Fruit fly (Drosophila melanogaster) whole organism, embryonic: ENCODE data around the gene CG14511.

ENCODE experiments used
- Abd-B ChIP-seq: fragments of 200-800 bp; sonication (Bioruptor generic); optimal IDR thresholded peaks from 2 replicates; lab custom pipeline; 2018; ENCODE audit warnings: missing biosample characterization, mild to moderate bottlenecking, missing genetic modification characterization, moderate library complexity
- Adf1 ChIP-seq: fragments of 200-800 bp; sonication (Bioruptor generic); IDR thresholded peaks from 2 replicates; pipeline ENCODE4 v1.3.6; 2022; ENCODE audit warnings: missing biosample characterization, missing genetic modification characterization
- Antp ChIP-seq: fragments of 200-800 bp; sonication (Bioruptor generic); optimal IDR thresholded peaks from 3 replicates; lab custom pipeline; 2016; ENCODE audit warnings: missing biosample characterization, missing genetic modification characterization
- Atf-2 ChIP-seq: fragments of 200-800 bp; sonication (Bioruptor generic); optimal IDR thresholded peaks from 2 replicates; lab custom pipeline; 2016; ENCODE audit warnings: missing biosample characterization, missing genetic modification characterization
- Atf3 ChIP-seq: fragments of 200-800 bp; sonication (Bioruptor generic); optimal IDR thresholded peaks from 3 replicates; lab custom pipeline; 2016; ENCODE audit warnings: missing biosample characterization, missing genetic modification characterization
- Bgb ChIP-seq: fragments of 200-800 bp; sonication (Bioruptor generic); IDR thresholded peaks from 2 replicates; pipeline ENCODE4 v1.3.6; 2022; ENCODE audit warnings: missing biosample characterization, missing genetic modification characterization; ENCODE audit not compliant: partially characterized antibody
- CG10147 ChIP-seq: fragments of 200-800 bp; sonication (Bioruptor generic); optimal IDR thresholded peaks from 2 replicates; lab custom pipeline; 2019; ENCODE audit warnings: missing biosample characterization, mild to moderate bottlenecking, missing genetic modification characterization, moderate library complexity
- CG11093 ChIP-seq: fragments of 200-800 bp; sonication (Bioruptor generic); IDR thresholded peaks from 3 replicates; pipeline ENCODE4 v1.3.6; 2022; ENCODE audit warnings: missing biosample characterization, missing genetic modification characterization
- CG11695 ChIP-seq: fragments of 200-800 bp; sonication (Bioruptor generic); IDR thresholded peaks from 3 replicates; pipeline ENCODE4 v1.3.6; 2022; ENCODE audit warnings: missing biosample characterization, missing genetic modification characterization
- CG1233 ChIP-seq: fragments of 200-800 bp; sonication (Bioruptor generic); optimal IDR thresholded peaks from 4 replicates; lab custom pipeline; 2018; ENCODE audit warnings: missing biosample characterization, mild to moderate bottlenecking, missing genetic modification characterization
- CG13296 ChIP-seq: fragments of 200-800 bp; sonication (Bioruptor generic); optimal IDR thresholded peaks from 3 replicates; lab custom pipeline; 2018; ENCODE audit warnings: missing biosample characterization, mild to moderate bottlenecking, missing genetic modification characterization
- CG14667 ChIP-seq: fragments of 200-800 bp; sonication (Bioruptor generic); IDR thresholded peaks from 2 replicates; pipeline ENCODE4 v1.3.6; 2022; ENCODE audit warnings: missing biosample characterization, missing genetic modification characterization
- CG14860 ChIP-seq: fragments of 200-800 bp; sonication (Bioruptor generic); IDR thresholded peaks from 3 replicates; pipeline ENCODE4 v1.3.6; 2022; ENCODE audit warnings: missing biosample characterization, missing genetic modification characterization; ENCODE audit not compliant: partially characterized antibody
- CG1529 ChIP-seq: fragments of 200-800 bp; sonication (Bioruptor generic); optimal IDR thresholded peaks from 3 replicates; lab custom pipeline; 2018; ENCODE audit warnings: missing biosample characterization, missing genetic modification characterization
- CG17361 ChIP-seq: fragments of 200-800 bp; sonication (Bioruptor generic); IDR thresholded peaks from 3 replicates; pipeline ENCODE4 v1.3.6; 2022; ENCODE audit warnings: missing biosample characterization, missing genetic modification characterization
- CG18262 ChIP-seq: fragments of 200-800 bp; optimal IDR thresholded peaks from 3 replicates; lab custom pipeline; 2019; ENCODE audit warnings: missing biosample characterization, mild to moderate bottlenecking, missing genetic modification characterization, moderate library complexity
- CG30431 ChIP-seq: fragments of 200-800 bp; sonication (Bioruptor generic); optimal IDR thresholded peaks from 2 replicates; lab custom pipeline; 2017; ENCODE audit warnings: missing biosample characterization, missing genetic modification characterization
- CG4360 ChIP-seq: fragments of 200-800 bp; sonication (Bioruptor generic); IDR thresholded peaks from 2 replicates; pipeline ENCODE4 v1.3.6; 2022; ENCODE audit warnings: missing biosample characterization, missing genetic modification characterization
- CG5953 ChIP-seq: fragments of 200-800 bp; sonication (Bioruptor generic); IDR thresholded peaks from 2 replicates; pipeline ENCODE4 v1.3.6; 2022; ENCODE audit warnings: missing biosample characterization, missing genetic modification characterization
- CG6272 ChIP-seq: fragments of 200-800 bp; sonication (Bioruptor generic); IDR thresholded peaks from 2 replicates; pipeline ENCODE4 v1.3.6; 2022; ENCODE audit warnings: missing biosample characterization, missing genetic modification characterization
- CG6854 ChIP-seq: fragments of 200-800 bp; sonication (Bioruptor generic); optimal IDR thresholded peaks from 3 replicates; lab custom pipeline; 2017; ENCODE audit warnings: missing biosample characterization, mild to moderate bottlenecking, missing genetic modification characterization
- CG7271 ChIP-seq: fragments of 200-800 bp; sonication (Bioruptor generic); optimal IDR thresholded peaks from 2 replicates; lab custom pipeline; 2018; ENCODE audit warnings: missing biosample characterization, mild to moderate bottlenecking, missing genetic modification characterization, moderate library complexity
- CG8924 ChIP-seq: fragments of 200-800 bp; optimal IDR thresholded peaks from 3 replicates; lab custom pipeline; 2019; ENCODE audit warnings: missing biosample characterization, mild to moderate bottlenecking, missing genetic modification characterization, moderate library complexity
- CG8944 ChIP-seq: fragments of 200-800 bp; sonication (Bioruptor generic); optimal IDR thresholded peaks from 3 replicates; lab custom pipeline; 2016; ENCODE audit warnings: missing biosample characterization, missing genetic modification characterization
- Dbx ChIP-seq: fragments of 200-800 bp; sonication (Bioruptor generic); IDR thresholded peaks from 3 replicates; pipeline ENCODE4 v1.3.6; 2022; ENCODE audit warnings: missing biosample characterization, missing genetic modification characterization
- Dek ChIP-seq: fragments of 200-800 bp; sonication (Bioruptor generic); optimal IDR thresholded peaks from 3 replicates; lab custom pipeline; 2019; ENCODE audit warnings: missing biosample characterization, mild to moderate bottlenecking, missing genetic modification characterization, moderate library complexity
- Dll ChIP-seq: fragments of 200-800 bp; sonication (Bioruptor generic); IDR thresholded peaks from 4 replicates; pipeline ENCODE4 v1.3.6; 2022; ENCODE audit warnings: missing biosample characterization, missing genetic modification characterization; ENCODE audit not compliant: partially characterized antibody
- E2f1 ChIP-seq: fragments of 200-800 bp; sonication (Bioruptor generic); IDR thresholded peaks from 2 replicates; pipeline ENCODE4 v1.3.6; 2022; ENCODE audit warnings: missing biosample characterization, missing genetic modification characterization
- Ets65A ChIP-seq: fragments of 200-800 bp; sonication (Bioruptor generic); peaks from one replicate; lab custom pipeline; 2016; ENCODE audit warnings: missing biosample characterization, missing genetic modification characterization
- Fer3 ChIP-seq: fragments of 200-800 bp; sonication (Bioruptor generic); optimal IDR thresholded peaks from 2 replicates; lab custom pipeline; 2018; ENCODE audit warnings: missing biosample characterization, mild to moderate bottlenecking, missing genetic modification characterization, moderate library complexity
- MESR4 ChIP-seq: fragments of 200-800 bp; sonication (Bioruptor generic); optimal IDR thresholded peaks from 2 replicates; lab custom pipeline; 2018; ENCODE audit warnings: missing biosample characterization, mild to moderate bottlenecking, missing genetic modification characterization, moderate library complexity
- Poxn ChIP-seq: fragments of 200-800 bp; sonication (Bioruptor generic); IDR thresholded peaks from 2 replicates; pipeline ENCODE4 v1.3.6; 2022; ENCODE audit warnings: missing biosample characterization, missing genetic modification characterization
- Spps ChIP-seq: fragments of 200-800 bp; sonication (Bioruptor generic); optimal IDR thresholded peaks from 2 replicates; lab custom pipeline; 2018; ENCODE audit warnings: missing biosample characterization, mild to moderate bottlenecking, missing genetic modification characterization
- Xbp1 ChIP-seq: fragments of 200-800 bp; sonication (Bioruptor generic); optimal IDR thresholded peaks from 3 replicates; lab custom pipeline; 2016; ENCODE audit warnings: missing biosample characterization, mild to moderate bottlenecking, missing genetic modification characterization
- YL-1 ChIP-seq: fragments of 200-800 bp; sonication (Bioruptor generic); optimal IDR thresholded peaks from 3 replicates; lab custom pipeline; 2017; ENCODE audit warnings: missing biosample characterization, mild to moderate bottlenecking, missing genetic modification characterization
- al ChIP-seq: fragments of 200-800 bp; sonication (Bioruptor generic); IDR thresholded peaks from 2 replicates; pipeline ENCODE4 v1.3.6; 2022; ENCODE audit warnings: missing biosample characterization, missing genetic modification characterization
- ash1 ChIP-seq: fragments of 200-800 bp; sonication (Bioruptor generic); optimal IDR thresholded peaks from 2 replicates; lab custom pipeline; 2018; ENCODE audit warnings: missing biosample characterization, mild to moderate bottlenecking, missing genetic modification characterization
- az2 ChIP-seq: fragments of 200-800 bp; sonication (Bioruptor generic); optimal IDR thresholded peaks from 3 replicates; lab custom pipeline; 2016; ENCODE audit warnings: missing biosample characterization, missing genetic modification characterization
- bsh ChIP-seq, 2 experiments: fragments of 200-800 bp; sonication (Bioruptor generic); optimal IDR thresholded peaks; 2 replicates each; lab custom pipeline; 2017 to 2018; ENCODE audit warnings: mild to moderate bottlenecking in 2 of 2, missing biosample characterization in 2 of 2, missing genetic modification characterization in 2 of 2, moderate library complexity in 1 of 2
- btn ChIP-seq: fragments of 200-800 bp; sonication (Bioruptor generic); optimal IDR thresholded peaks from 2 replicates; lab custom pipeline; 2016; ENCODE audit warnings: missing biosample characterization, missing genetic modification characterization
- da ChIP-seq: fragments of 200-800 bp; sonication (Bioruptor generic); optimal IDR thresholded peaks from 2 replicates; lab custom pipeline; 2016; ENCODE audit warnings: missing biosample characterization, missing genetic modification characterization
- fd3F ChIP-seq: fragments of 200-800 bp; sonication (Bioruptor generic); optimal IDR thresholded peaks from 2 replicates; lab custom pipeline; 2018; ENCODE audit warnings: missing biosample characterization, mild to moderate bottlenecking, missing genetic modification characterization, moderate library complexity
- fu2 ChIP-seq: fragments of 200-800 bp; sonication (Bioruptor generic); optimal IDR thresholded peaks from 2 replicates; lab custom pipeline; 2016; ENCODE audit warnings: missing biosample characterization, missing genetic modification characterization
- gro ChIP-seq: fragments of 200-800 bp; sonication (Bioruptor generic); optimal IDR thresholded peaks from 2 replicates; lab custom pipeline; 2016; ENCODE audit warnings: missing biosample characterization, missing genetic modification characterization
- ham ChIP-seq: fragments of 200-800 bp; sonication (Bioruptor generic); IDR thresholded peaks from 2 replicates; pipeline ENCODE4 v1.3.6; 2022; ENCODE audit warnings: missing biosample characterization, missing genetic modification characterization
- kay ChIP-seq: fragments of 200-800 bp; sonication (Bioruptor generic); optimal IDR thresholded peaks from 2 replicates; lab custom pipeline; 2016; ENCODE audit warnings: missing biosample characterization, missing genetic modification characterization
- lab ChIP-seq: fragments of 200-800 bp; sonication (Bioruptor generic); optimal IDR thresholded peaks from 3 replicates; lab custom pipeline; 2017; ENCODE audit warnings: missing biosample characterization, missing genetic modification characterization, mild to moderate bottlenecking, moderate library complexity, missing genetic modification reagents
- pfk ChIP-seq: fragments of 200-800 bp; sonication (Bioruptor generic); optimal IDR thresholded peaks from 2 replicates; lab custom pipeline; 2018; ENCODE audit warnings: missing biosample characterization, mild to moderate bottlenecking, missing genetic modification characterization, moderate library complexity
- pita ChIP-seq: fragments of 200-800 bp; sonication (Bioruptor generic); optimal IDR thresholded peaks from 2 replicates; lab custom pipeline; 2017; ENCODE audit warnings: missing biosample characterization, mild to moderate bottlenecking, missing genetic modification characterization
- rib ChIP-seq: fragments of 200-800 bp; sonication (Bioruptor generic); IDR thresholded peaks from 2 replicates; pipeline ENCODE4 v1.3.6; 2022; ENCODE audit warnings: missing biosample characterization, missing genetic modification characterization
- sens ChIP-seq: fragments of 200-800 bp; sonication (Bioruptor generic); peaks from one replicate; lab custom pipeline; 2016; ENCODE audit warnings: missing biosample characterization, missing genetic modification characterization
- zf30C ChIP-seq: fragments of 200-800 bp; sonication (Bioruptor generic); optimal IDR thresholded peaks from 3 replicates; lab custom pipeline; 2018; ENCODE audit warnings: missing biosample characterization, mild to moderate bottlenecking, missing genetic modification characterization

Gene CG14511

DNA sequence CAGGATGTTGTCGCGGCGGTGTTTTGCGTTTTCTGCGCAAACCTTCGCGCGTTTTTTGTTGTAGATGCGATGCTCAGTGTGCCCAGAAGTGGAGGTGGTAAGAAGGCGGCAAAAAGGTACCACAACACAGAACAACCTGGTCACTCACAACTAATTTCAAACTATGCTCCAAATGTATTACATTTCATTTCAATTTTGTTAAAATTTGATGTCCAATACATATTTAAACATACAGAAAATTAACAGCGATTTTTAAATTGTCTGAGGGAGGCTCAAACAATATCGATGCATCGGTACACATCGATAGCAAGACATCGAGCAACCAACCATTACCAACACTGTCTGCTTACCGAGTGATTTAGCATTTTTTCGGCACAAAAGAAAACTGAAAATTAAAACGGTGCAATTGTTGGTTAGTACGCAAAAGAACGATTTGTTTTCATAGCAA, 6.5 kb upstream of the CG14511 start, which contains the start of the genes Slbp and Rpn2 (continued):
- TF ChIP-seq pita (no peak), CG5953 (no peak), CG6272 (GFP tag; lab: Robert Waterston, UW) (no peak), CG18262 (peak; percentile 31), Atf3 (GFP tag; lab: Kevin White, UChicago) (no peak), pfk (GFP tag; lab: Kevin White, UChicago) (no peak), fu2 (GFP tag; lab: Kevin White, UChicago) (peak; percentile 26), ash1 (no peak), Dek (tag; lab: Kevin White, UChicago) (no peak), CG11093 (GFP tag; lab: Robert Waterston, UW) (no peak), btn (no peak), fd3F (GFP tag; lab: Kevin White, UChicago) (no peak), CG11695 (GFP tag; lab: Robert Waterston, UW) (no peak), Xbp1 (GFP tag; lab: Kevin White, UChicago) (peak; percentile 40), CG4360 (GFP tag; lab: Robert Waterston, UW) (peak; percentile 79), CG13296 (peak; percentile 15), rib (GFP tag; lab: Robert Waterston, UW) (no peak), CG1233 (GFP tag; lab: Kevin White, UChicago) (no peak), CG8944 (GFP tag; lab: Kevin White, UChicago) (peak; percentile 7), Bgb (peak; percentile 95), CG8924 (tag; lab: Kevin White, UChicago) (peak; percentile 49), zf30C (GFP tag; lab: Kevin White, UChicago) (no peak), MESR4 (peak; percentile 58), Poxn (GFP tag; lab: Robert Waterston, UW) (no peak), Spps (tag; lab: Kevin White, UChicago) (peak; percentile 20), kay (no peak), sens (peak; percentile 85), CG14667 (GFP tag; lab: Robert Waterston, UW) (no peak), E2f1 (GFP tag; lab: Robert Waterston, UW) (peak; percentile 56; the same call in 1 of the 2 replicates), CG6854 (GFP tag; lab: Kevin White, UChicago) (no peak), CG17361 (no peak), Fer3 (tag; lab: Kevin White, UChicago) (peak; percentile 17), Dll (GFP tag; lab: Robert Waterston, UW) (peak; percentile 97), da (GFP tag; lab: Kevin White, UChicago) (no peak), ham (GFP tag; lab: Robert Waterston, UW) (no peak), CG14860 (GFP tag; lab: Robert Waterston, UW) (peak; percentile 84), gro (GFP tag; lab: Kevin White, UChicago) (peak; percentile 84), Abd-B (no peak), CG7271 (tag; lab: Kevin White, UChicago) (peak; percentile 20), Adf1 (no peak), Ets65A (GFP tag; lab: Kevin White, UChicago) (peak; percentile 89), Antp (no peak), CG1529 (GFP tag; lab: Kevin White, UChicago) (no peak), CG10147 (peak; percentile 48), YL-1 (GFP tag; lab: Kevin White, UChicago) (peak; percentile 88), bsh (GFP tag; optimal IDR thresholded peaks at IDR 0.05; lab: Kevin White, UChicago) (no peak), CG30431 (GFP tag; lab: Kevin White, UChicago) (no peak), al (GFP tag; lab: Robert Waterston, UW) (no peak), az2 (GFP tag; lab: Kevin White, UChicago) (peak; percentile 5), lab (peak; percentile 55), Dbx (GFP tag; lab: Robert Waterston, UW) (no peak; the same call in 2 of the 3 replicates), Atf-2 (GFP tag; lab: Kevin White, UChicago) (peak; percentile 16)
